Fruit fly (Drosophila melanogaster): ENCODE data around the gene pit.
A peak's percentile ranks its signal among the peaks of the same experiment; 100 is the strongest.

pit gene

dm6 chr3R:22046723-22047122, 12.6 kb downstream of the pit start:
- TF ChIP-seq CG7101 (tag; optimal IDR thresholded peaks at IDR 0.05) (no peak), bab1 (GFP tag; optimal IDR thresholded peaks at IDR 0.05) (no peak), Clk (GFP tag; optimal IDR thresholded peaks at IDR 0.05) (no peak), CG1620 (GFP tag; optimal IDR thresholded peaks at IDR 0.05) (no peak), tj (GFP tag; optimal IDR thresholded peaks at IDR 0.05) (peak; percentile 38)

- TF ChIP-seq bab1 (GFP tag; optimal IDR thresholded peaks at IDR 0.05) (no peak), kay (GFP tag; ENCODE audit: borderline replicate concordance) (no peak), CG14711 (tag; optimal IDR thresholded peaks at IDR 0.05) (no peak), CG1620 (GFP tag; optimal IDR thresholded peaks at IDR 0.05) (no peak), tj (GFP tag; optimal IDR thresholded peaks at IDR 0.05) (no peak), cnc (optimal IDR thresholded peaks at IDR 0.05) (no peak), toe (GFP tag; optimal IDR thresholded peaks at IDR 0.05) (no peak), Mnt (GFP tag; optimal IDR thresholded peaks at IDR 0.05) (no peak), Crg-1 (GFP tag; optimal IDR thresholded peaks at IDR 0.05) (no peak), Clk (GFP tag; optimal IDR thresholded peaks at IDR 0.05) (no peak), CG5204 (GFP tag; optimal IDR thresholded peaks at IDR 0.05) (no peak), CG11617 (GFP tag; optimal IDR thresholded peaks at IDR 0.05) (no peak), CG7101 (tag; optimal IDR thresholded peaks at IDR 0.05) (no peak), CG7045 (GFP tag; optimal IDR thresholded peaks at IDR 0.05) (no peak), cic (GFP tag; optimal IDR thresholded peaks at IDR 0.05) (no peak), CG33017 (tag; optimal IDR thresholded peaks at IDR 0.05) (no peak)
These were observed 13.3 kb downstream of the pit start for dm6 chr3R:22047412-22047811.

- TF ChIP-seq cnc (optimal IDR thresholded peaks at IDR 0.05) (no peak), toe (GFP tag; optimal IDR thresholded peaks at IDR 0.05) (no peak), kay (GFP tag; ENCODE audit: borderline replicate concordance) (no peak), CG7101 (tag; optimal IDR thresholded peaks at IDR 0.05) (no peak), CG11617 (GFP tag; optimal IDR thresholded peaks at IDR 0.05) (no peak), CG5204 (GFP tag; optimal IDR thresholded peaks at IDR 0.05) (no peak), tj (GFP tag; optimal IDR thresholded peaks at IDR 0.05) (no peak)
These were observed 15.2 kb downstream of the pit start for dm6 chr3R:22049134-22049796.

- TF ChIP-seq Mnt (GFP tag; optimal IDR thresholded peaks at IDR 0.05): no peak
- no peak for TF ChIP-seq toe (GFP tag; optimal IDR thresholded peaks at IDR 0.05)
- no peak for TF ChIP-seq CG7045 (GFP tag; optimal IDR thresholded peaks at IDR 0.05)
- TF ChIP-seq CG1620 (GFP tag; optimal IDR thresholded peaks at IDR 0.05): no peak
- no peak for TF ChIP-seq cic (GFP tag; optimal IDR thresholded peaks at IDR 0.05)
- TF ChIP-seq ovo (GFP tag; optimal IDR thresholded peaks at IDR 0.05): no peak
- TF ChIP-seq cnc (optimal IDR thresholded peaks at IDR 0.05): no peak
- no peak for TF ChIP-seq CG5204 (GFP tag; optimal IDR thresholded peaks at IDR 0.05)
- no peak for TF ChIP-seq kay (GFP tag; ENCODE audit: borderline replicate concordance)
These were observed 18.1 kb downstream of the pit start for dm6 chr3R:22052235-22052634.

- TF ChIP-seq ovo (GFP tag; optimal IDR thresholded peaks at IDR 0.05) (no peak), toe (GFP tag; optimal IDR thresholded peaks at IDR 0.05) (no peak), Clk (GFP tag; optimal IDR thresholded peaks at IDR 0.05) (no peak), cic (GFP tag; optimal IDR thresholded peaks at IDR 0.05) (no peak), CG14711 (tag; optimal IDR thresholded peaks at IDR 0.05) (no peak), bab1 (GFP tag; optimal IDR thresholded peaks at IDR 0.05) (no peak), CG1620 (GFP tag; optimal IDR thresholded peaks at IDR 0.05) (no peak), CG12768 (GFP tag; optimal IDR thresholded peaks at IDR 0.05) (no peak), pad (GFP tag; optimal IDR thresholded peaks at IDR 0.05) (no peak), CG33017 (tag; optimal IDR thresholded peaks at IDR 0.05) (no peak), CG5204 (GFP tag; optimal IDR thresholded peaks at IDR 0.05) (no peak), kay (GFP tag; ENCODE audit: borderline replicate concordance) (no peak), Hr96 (GFP tag; optimal IDR thresholded peaks at IDR 0.05) (no peak)
These were observed 19.1 kb downstream of the pit start for dm6 chr3R:22053202-22053601.

dm6 chr3R:22053740-22054139, 19.6 kb downstream of the pit start:
- TF ChIP-seq CG1620 (GFP tag; optimal IDR thresholded peaks at IDR 0.05): no peak
- TF ChIP-seq Hr96 (GFP tag; optimal IDR thresholded peaks at IDR 0.05): no peak
- TF ChIP-seq bab1 (GFP tag; optimal IDR thresholded peaks at IDR 0.05): no peak
- no peak for TF ChIP-seq Clk (GFP tag; optimal IDR thresholded peaks at IDR 0.05)
- TF ChIP-seq CG5204 (GFP tag; optimal IDR thresholded peaks at IDR 0.05): no peak
- no peak for TF ChIP-seq Mnt (GFP tag; optimal IDR thresholded peaks at IDR 0.05)
- TF ChIP-seq ovo (GFP tag; optimal IDR thresholded peaks at IDR 0.05): no peak
- TF ChIP-seq CG7045 (GFP tag; optimal IDR thresholded peaks at IDR 0.05): no peak
- no peak for TF ChIP-seq tj (GFP tag; optimal IDR thresholded peaks at IDR 0.05)
- no peak for TF ChIP-seq cnc (optimal IDR thresholded peaks at IDR 0.05)
- TF ChIP-seq CG11617 (GFP tag; optimal IDR thresholded peaks at IDR 0.05): no peak
- no peak for TF ChIP-seq Crg-1 (GFP tag; optimal IDR thresholded peaks at IDR 0.05)
- TF ChIP-seq CG14711 (tag; optimal IDR thresholded peaks at IDR 0.05): no peak
- TF ChIP-seq CG7101 (tag; optimal IDR thresholded peaks at IDR 0.05): no peak
- no peak for TF ChIP-seq kay (GFP tag; ENCODE audit: borderline replicate concordance)
- no peak for TF ChIP-seq pad (GFP tag; optimal IDR thresholded peaks at IDR 0.05)
- TF ChIP-seq toe (GFP tag; optimal IDR thresholded peaks at IDR 0.05): no peak
- TF ChIP-seq CG33017 (tag; optimal IDR thresholded peaks at IDR 0.05): no peak
- TF ChIP-seq CG12768 (GFP tag; optimal IDR thresholded peaks at IDR 0.05): no peak

- TF ChIP-seq cnc (optimal IDR thresholded peaks at IDR 0.05) (no peak), bab1 (GFP tag; optimal IDR thresholded peaks at IDR 0.05) (no peak), CG14711 (tag; optimal IDR thresholded peaks at IDR 0.05) (no peak), toe (GFP tag; optimal IDR thresholded peaks at IDR 0.05) (no peak), Hr96 (GFP tag; optimal IDR thresholded peaks at IDR 0.05) (no peak), CG33017 (tag; optimal IDR thresholded peaks at IDR 0.05) (no peak), kay (GFP tag; ENCODE audit: borderline replicate concordance) (peak; percentile 58)
These were observed 23.0 kb downstream of the pit start for dm6 chr3R:22057083-22057482.

Measured in whole organism, adult.